Worm (Caenorhabditis elegans) whole organism, young adult: ENCODE measurements around the gene C15H11.1.

Experiments
- B0261.1 ChIP-seq: sonication (generic microtip); optimal IDR thresholded peaks from 2 replicates; lab custom pipeline; 2016; ENCODE audit warnings: mild to moderate bottlenecking, missing genetic modification characterization, moderate library complexity, missing compliant biosample characterization
- C17E4.6 ChIP-seq: fragments of 200-800 bp; sonication (Bioruptor generic); IDR thresholded peaks from 2 replicates; pipeline ENCODE4 v1.3.6; 2022; ENCODE audit warnings: missing genetic modification reagents, missing genetic modification characterization, missing compliant biosample characterization
- F10E7.11 ChIP-seq: sonication (generic microtip); optimal IDR thresholded peaks from 2 replicates; lab custom pipeline; 2017; ENCODE audit warnings: mild to moderate bottlenecking, missing genetic modification characterization, moderate library complexity, missing compliant biosample characterization
- F55B11.4 ChIP-seq: sonication (generic microtip); optimal IDR thresholded peaks from 2 replicates; lab custom pipeline; 2016; ENCODE audit warnings: missing compliant biosample characterization, missing genetic modification characterization, borderline replicate concordance; ENCODE audit not compliant: insufficient read depth
- F57A8.1 ChIP-seq: fragments of 200-800 bp; sonication (Bioruptor generic); optimal IDR thresholded peaks from 2 replicates; lab custom pipeline; 2018; ENCODE audit warnings: mild to moderate bottlenecking, missing genetic modification characterization, moderate library complexity, missing compliant biosample characterization
- F57C9.4 ChIP-seq: sonication (generic microtip); optimal IDR thresholded peaks from 2 replicates; lab custom pipeline; 2017; ENCODE audit warnings: mild to moderate bottlenecking, missing genetic modification characterization, missing compliant biosample characterization
- K11D2.4 ChIP-seq: fragments of 200-800 bp; sonication (Bioruptor generic); IDR thresholded peaks from 2 replicates; pipeline ENCODE4 v1.3.6; 2022; ENCODE audit warnings: missing genetic modification reagents, missing genetic modification characterization, missing compliant biosample characterization
- Y67H2A.10 ChIP-seq: fragments of 200-800 bp; sonication (Bioruptor generic); conservative IDR thresholded peaks from 2 replicates; pipeline ENCODE4 v1.3.6; 2022; ENCODE audit warnings: missing genetic modification reagents, missing genetic modification characterization, missing compliant biosample characterization
- Y95B8A.8 ChIP-seq: fragments of 200-800 bp; sonication (Bioruptor generic); IDR thresholded peaks from 2 replicates; pipeline ENCODE4 v1.3.6; 2022; ENCODE audit warnings: missing genetic modification reagents, missing genetic modification characterization, missing compliant biosample characterization
- attf-5 ChIP-seq: fragments of 200-800 bp; sonication (Bioruptor generic); optimal IDR thresholded peaks from 2 replicates; lab custom pipeline; 2018; ENCODE audit warnings: mild to moderate bottlenecking, missing genetic modification characterization, missing compliant biosample characterization
- attf-6 ChIP-seq: fragments of 200-800 bp; sonication (Bioruptor generic); IDR thresholded peaks from 2 replicates; pipeline ENCODE4 v1.3.6; 2022; ENCODE audit warnings: missing genetic modification reagents, missing genetic modification characterization, missing compliant biosample characterization
- cebp-1 ChIP-seq, 2 experiments: fragments of 200-800 bp in 1 of 2; sonication (Bioruptor generic) in 1 of 2; sonication (generic microtip) in 1 of 2; IDR thresholded peaks in 1 of 2; optimal IDR thresholded peaks in 1 of 2; 2 replicates each; pipeline versions ENCODE4 v1.3.6 to Lab custom; 2017 to 2022; ENCODE audit warnings: missing compliant biosample characterization in 2 of 2, missing genetic modification characterization in 2 of 2, mild to moderate bottlenecking in 1 of 2, missing genetic modification reagents in 1 of 2, moderate library complexity in 1 of 2
- ceh-100 ChIP-seq: fragments of 200-800 bp; sonication (Bioruptor generic); IDR thresholded peaks from 2 replicates; pipeline ENCODE4 v1.3.6; 2022; ENCODE audit warnings: missing genetic modification reagents, missing genetic modification characterization, missing compliant biosample characterization
- ceh-58 ChIP-seq: fragments of 200-800 bp; sonication (Bioruptor generic); IDR thresholded peaks from 2 replicates; pipeline ENCODE4 v1.3.6; 2022; ENCODE audit warnings: missing genetic modification characterization, missing compliant biosample characterization
- dpff-1 ChIP-seq: sonication (generic microtip); optimal IDR thresholded peaks from 2 replicates; lab custom pipeline; 2017; ENCODE audit warnings: mild to moderate bottlenecking, missing genetic modification characterization, missing compliant biosample characterization
- efl-1 ChIP-seq: fragments of 150-350 bp; optimal IDR thresholded peaks from 2 replicates; lab custom pipeline; 2014; ENCODE audit warnings: missing biosample characterization, missing genetic modification reagents, missing genetic modification characterization
- ets-4 ChIP-seq: fragments of 200-800 bp; sonication (Bioruptor generic); optimal IDR thresholded peaks from 2 replicates; lab custom pipeline; 2018; ENCODE audit warnings: mild to moderate bottlenecking, missing genetic modification characterization, missing compliant biosample characterization
- hmg-1.2 ChIP-seq: fragments of 200-800 bp; sonication (Bioruptor generic); IDR thresholded peaks from 2 replicates; pipeline ENCODE4 v1.3.6; 2022; ENCODE audit warnings: missing genetic modification reagents, missing genetic modification characterization, missing compliant biosample characterization
- hmg-20 ChIP-seq: fragments of 200-800 bp; sonication (Bioruptor generic); IDR thresholded peaks from 2 replicates; pipeline ENCODE4 v1.3.6; 2022; ENCODE audit warnings: missing genetic modification reagents, missing genetic modification characterization, missing compliant biosample characterization
- let-526 ChIP-seq: fragments of 200-800 bp; sonication (Bioruptor generic); IDR thresholded peaks from 2 replicates; pipeline ENCODE4 v1.3.6; 2022; ENCODE audit warnings: missing genetic modification reagents, missing genetic modification characterization, missing compliant biosample characterization
- lin-35 ChIP-seq, 3 experiments: fragments of 150-350 bp in 2 of 3; sonication (generic microtip) in 1 of 3; optimal IDR thresholded peaks; 2 replicates each; lab custom pipeline; 2014 to 2018; ENCODE audit warnings: missing biosample characterization in 3 of 3, missing genetic modification characterization in 3 of 3, missing genetic modification reagents in 3 of 3
- lin-54 ChIP-seq: fragments of 200-800 bp; sonication (Bioruptor generic); optimal IDR thresholded peaks from 2 replicates; lab custom pipeline; 2018; ENCODE audit warnings: mild to moderate bottlenecking, missing genetic modification characterization, missing compliant biosample characterization
- madf-3 ChIP-seq: fragments of 200-800 bp; sonication (Bioruptor generic); IDR thresholded peaks from 2 replicates; pipeline ENCODE4 v1.3.6; 2022; ENCODE audit warnings: missing genetic modification reagents, missing genetic modification characterization, missing compliant biosample characterization
- madf-6 ChIP-seq: fragments of 200-800 bp; sonication (Bioruptor generic); IDR thresholded peaks from 2 replicates; pipeline ENCODE4 v1.3.6; 2022; ENCODE audit warnings: missing genetic modification reagents, missing genetic modification characterization, missing compliant biosample characterization
- mcd-1 ChIP-seq: fragments of 200-800 bp; sonication (Bioruptor generic); IDR thresholded peaks from 2 replicates; pipeline ENCODE4 v1.3.6; 2022; ENCODE audit warnings: missing genetic modification reagents, missing genetic modification characterization, missing compliant biosample characterization
- mel-28 ChIP-seq: sonication (generic microtip); optimal IDR thresholded peaks from 2 replicates; lab custom pipeline; 2016; ENCODE audit warnings: borderline replicate concordance, mild to moderate bottlenecking, missing genetic modification characterization, missing compliant biosample characterization
- mxl-1 ChIP-seq: sonication (generic microtip); optimal IDR thresholded peaks from 2 replicates; lab custom pipeline; 2016; ENCODE audit warnings: missing genetic modification characterization, missing compliant biosample characterization
- nfya-1 ChIP-seq: sonication (generic microtip); optimal IDR thresholded peaks from 2 replicates; lab custom pipeline; 2017; ENCODE audit warnings: antibody characterized with exemption, missing compliant biosample characterization, missing genetic modification characterization, borderline replicate concordance; ENCODE audit not compliant: insufficient read depth
- nfya-2 ChIP-seq: fragments of 200-800 bp; sonication (Bioruptor generic); IDR thresholded peaks from 2 replicates; pipeline ENCODE4 v1.3.6; 2022; ENCODE audit warnings: missing genetic modification reagents, missing genetic modification characterization, missing compliant biosample characterization
- rec-8 ChIP-seq, 2 experiments: sonication (generic microtip); optimal IDR thresholded peaks; 2 replicates each; lab custom pipeline; 2016; ENCODE audit warnings: mild to moderate bottlenecking in 2 of 2, missing genetic modification characterization in 2 of 2, missing genetic modification reagents in 2 of 2, missing genotype in 2 of 2, missing biosample characterization in 1 of 2, missing compliant biosample characterization in 1 of 2, moderate library complexity in 1 of 2
- repo-1 ChIP-seq: sonication (generic microtip); optimal IDR thresholded peaks from 2 replicates; lab custom pipeline; 2017; ENCODE audit warnings: mild to moderate bottlenecking, missing genetic modification characterization, missing compliant biosample characterization
- snpc-1.1 ChIP-seq: sonication (generic microtip); optimal IDR thresholded peaks from 2 replicates; lab custom pipeline; 2017; ENCODE audit warnings: missing genetic modification characterization, mild to moderate bottlenecking, missing compliant biosample characterization, antibody characterized with exemption, moderate library complexity, missing genotype, missing genetic modification reagents; ENCODE audit not compliant: insufficient read depth
- tbp1 ChIP-seq: fragments of 200-800 bp; sonication (Bioruptor generic); optimal IDR thresholded peaks from 2 replicates; lab custom pipeline; 2018; ENCODE audit warnings: mild to moderate bottlenecking, missing genetic modification characterization, missing compliant biosample characterization
- unc-62 ChIP-seq: fragments of 150-350 bp; optimal IDR thresholded peaks from 2 replicates; lab custom pipeline; 2014; ENCODE audit warnings: missing biosample characterization, missing genetic modification reagents, missing genetic modification characterization
- ztf-18 ChIP-seq: sonication (generic microtip); optimal IDR thresholded peaks from 2 replicates; lab custom pipeline; 2016; ENCODE audit warnings: missing genotype, mild to moderate bottlenecking, missing genetic modification characterization, missing compliant biosample characterization
- ztf-22 ChIP-seq: fragments of 200-800 bp; sonication (Bioruptor generic); optimal IDR thresholded peaks from 2 replicates; lab custom pipeline; 2018; ENCODE audit warnings: mild to moderate bottlenecking, missing genetic modification characterization, moderate library complexity, missing compliant biosample characterization

C15H11.1 gene

ce11 chrV:14426013-14426412, 32.4 kb downstream of the C15H11.1 start:
- TF ChIP-seq F55B11.4 (tag; lab: Kevin White, UChicago) (no peak), hmg-1.2 (no peak), ztf-18 (no peak), lin-35 (GFP tag; optimal IDR thresholded peaks at IDR 0.05; lab: Kevin White, UChicago) (no peak), dpff-1 (no peak), snpc-1.1 (tag; lab: Kevin White, UChicago) (no peak), attf-6 (GFP tag; lab: Robert Waterston, UW) (no peak), attf-5 (no peak), nfya-2 (GFP tag; lab: Robert Waterston, UW) (no peak), C17E4.6 (GFP tag; lab: Robert Waterston, UW) (no peak), nfya-1 (tag; lab: Kevin White, UChicago) (no peak), ets-4 (GFP tag; lab: Kevin White, UChicago) (no peak), Y95B8A.8 (GFP tag; lab: Robert Waterston, UW) (no peak), unc-62 (GFP tag; lab: Kevin White, UChicago) (no peak), mel-28 (no peak), F10E7.11 (tag; lab: Kevin White, UChicago) (no peak), tbp1 (GFP tag; lab: Kevin White, UChicago) (no peak), let-526 (no peak)

ce11 chrV:14427069-14427825, 33.6 kb downstream of the C15H11.1 start:
- TF ChIP-seq F57A8.1 (GFP tag; lab: Kevin White, UChicago) (no peak), mcd-1 (no peak), mxl-1 (tag; lab: Kevin White, UChicago) (no peak), F57C9.4 (tag; lab: Kevin White, UChicago) (no peak), madf-6 (GFP tag; lab: Robert Waterston, UW) (no peak), repo-1 (tag; lab: Kevin White, UChicago) (no peak), K11D2.4 (GFP tag; lab: Robert Waterston, UW) (no peak), B0261.1 (tag; lab: Kevin White, UChicago) (no peak), madf-3 (GFP tag; lab: Robert Waterston, UW) (no peak), attf-5 (no peak), rec-8 (tag; optimal IDR thresholded peaks at IDR 0.05; lab: Kevin White, UChicago) (no peak), lin-54 (GFP tag; lab: Kevin White, UChicago) (no peak), cebp-1 (GFP tag; IDR thresholded peaks at IDR 0.05; lab: Robert Waterston, UW) (no peak), cebp-1 (tag; optimal IDR thresholded peaks at IDR 0.05; lab: Kevin White, UChicago) (no peak), efl-1 (GFP tag; lab: Kevin White, UChicago) (no peak), ztf-22 (GFP tag; lab: Kevin White, UChicago) (no peak), ceh-100 (GFP tag; lab: Robert Waterston, UW) (no peak), ceh-58 (no peak), Y67H2A.10 (GFP tag; lab: Robert Waterston, UW) (no peak), hmg-20 (GFP tag; lab: Robert Waterston, UW) (no peak), F55B11.4 (tag; lab: Kevin White, UChicago) (no peak)
